Fruit fly (Drosophila melanogaster) whole organism, pupa: ENCODE measurements around the gene kra.

Source experiments
- CG13204 ChIP-seq: fragments of 200-800 bp; sonication (Bioruptor generic); optimal IDR thresholded peaks from 2 replicates; lab custom pipeline; 2018; ENCODE audit warnings: missing biosample characterization, mild to moderate bottlenecking, missing genetic modification characterization, moderate library complexity
- CG15710 ChIP-seq: fragments of 200-800 bp; sonication (Bioruptor generic); optimal IDR thresholded peaks from 2 replicates; lab custom pipeline; 2018; ENCODE audit warnings: missing biosample characterization, mild to moderate bottlenecking, missing genetic modification characterization, moderate library complexity
- CG17806 ChIP-seq: fragments of 200-800 bp; sonication (Bioruptor generic); optimal IDR thresholded peaks from 2 replicates; lab custom pipeline; 2018; ENCODE audit warnings: missing biosample characterization, mild to moderate bottlenecking, missing genetic modification characterization, moderate library complexity
- CG4496 ChIP-seq: fragments of 200-800 bp; sonication (Bioruptor generic); IDR thresholded peaks from 3 replicates; pipeline ENCODE4 v1.3.6; 2022; ENCODE audit warnings: missing biosample characterization, missing genetic modification characterization
- CG8301 ChIP-seq: fragments of 200-800 bp; sonication (Bioruptor generic); optimal IDR thresholded peaks from 2 replicates; lab custom pipeline; 2018; ENCODE audit warnings: missing biosample characterization, mild to moderate bottlenecking, missing genetic modification characterization
- D1 ChIP-seq: fragments of 200-800 bp; sonication (Bioruptor generic); optimal IDR thresholded peaks from 2 replicates; lab custom pipeline; 2018; ENCODE audit warnings: missing biosample characterization, mild to moderate bottlenecking, missing genetic modification characterization, moderate library complexity
- EcR ChIP-seq: fragments of 200-800 bp; sonication (Bioruptor generic); optimal IDR thresholded peaks from 3 replicates; lab custom pipeline; 2019; ENCODE audit warnings: missing biosample characterization, missing genetic modification characterization, mild to moderate bottlenecking, moderate library complexity, missing genetic modification reagents
- Ets98B ChIP-seq: fragments of 200-800 bp; sonication (Bioruptor generic); IDR thresholded peaks from 2 replicates; pipeline ENCODE4 v1.3.6; 2022; ENCODE audit warnings: missing biosample characterization, missing genetic modification characterization
- Snoo ChIP-seq: fragments of 200-800 bp; sonication (Bioruptor generic); optimal IDR thresholded peaks from 3 replicates; lab custom pipeline; 2017; ENCODE audit warnings: missing biosample characterization, mild to moderate bottlenecking, missing genetic modification characterization, inconsistent platforms
- fd96Ca ChIP-seq: fragments of 200-800 bp; sonication (Bioruptor generic); IDR thresholded peaks from 3 replicates; pipeline ENCODE4 v1.3.6; 2022; ENCODE audit warnings: missing biosample characterization, missing genetic modification characterization

DNA sequence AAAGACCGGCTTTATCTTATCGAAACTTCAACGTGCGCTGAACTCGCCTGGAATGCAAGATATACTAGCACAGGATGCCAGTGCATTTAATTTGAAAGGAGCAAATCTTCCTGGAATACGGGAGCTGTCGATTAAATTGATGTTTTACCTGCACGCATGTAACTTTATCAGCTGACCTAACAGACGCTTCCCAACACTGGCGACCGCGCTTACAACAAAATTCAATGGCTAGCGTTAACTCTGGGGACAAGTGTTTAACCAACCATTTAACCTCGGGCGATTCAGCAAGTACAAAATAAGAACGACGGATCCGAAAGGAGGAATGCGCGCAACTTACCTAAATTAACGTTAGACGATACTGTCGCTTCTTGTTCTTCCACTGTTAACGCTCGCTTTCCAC, 10.8 kb upstream of the kra start:
- TF ChIP-seq CG8301 (tag; lab: Kevin White, UChicago): no peak
- no peak for TF ChIP-seq EcR (GFP tag; lab: Kevin White, UChicago)
- no peak for TF ChIP-seq Snoo (tag; lab: Kevin White, UChicago)
- no peak for TF ChIP-seq CG13204 (GFP tag; lab: Kevin White, UChicago)
- TF ChIP-seq CG15710: no peak
- no peak for TF ChIP-seq D1
- no peak for TF ChIP-seq CG4496 (GFP tag; lab: Robert Waterston, UW)
- TF ChIP-seq fd96Ca (GFP tag; lab: Robert Waterston, UW): no peak
- no peak for TF ChIP-seq Ets98B (GFP tag; lab: Robert Waterston, UW)
- TF ChIP-seq CG17806 (tag; lab: Kevin White, UChicago): no peak
